Fruit fly (Drosophila melanogaster): ENCODE data around the gene Unc-76.
A peak's percentile ranks its signal among the peaks of the same experiment; 100 is the strongest.

Gene Unc-76

DNA sequence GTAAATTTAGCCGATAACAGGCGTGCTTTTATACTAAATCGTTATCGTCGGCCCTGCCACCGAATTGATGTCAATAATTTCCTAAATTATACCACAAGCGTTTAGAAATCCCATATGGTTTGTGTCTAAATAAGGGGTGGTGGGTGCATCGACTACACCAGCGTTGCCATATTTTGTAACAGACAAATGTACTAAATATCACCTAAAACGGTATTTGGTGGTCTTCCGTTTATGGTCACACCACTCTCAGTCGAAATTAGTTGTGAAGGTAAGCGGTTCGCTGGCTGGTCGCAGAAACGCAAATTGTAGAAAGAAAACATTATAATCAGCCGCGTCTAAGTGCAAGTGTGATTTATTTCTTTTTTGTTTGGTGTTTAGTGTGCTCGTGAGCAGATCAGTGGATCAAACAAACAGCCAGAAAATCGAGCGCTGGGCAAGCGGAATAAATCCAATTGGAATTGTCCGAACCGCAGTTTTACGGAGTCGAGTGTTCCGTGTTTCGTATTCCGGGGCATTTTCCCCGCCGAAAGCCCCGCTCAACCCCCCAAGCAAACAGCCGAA is at the start of gene Unc-76, which contains the start of gene CG16903 (continued):
- TF ChIP-seq Dll (GFP tag; IDR thresholded peaks at IDR 0.05; ENCODE audit: partially characterized antibody) (peak; percentile 40; the same call in 2 of the 4 replicates), nmo (GFP tag; optimal IDR thresholded peaks at IDR 0.05) (peak; percentile 70), bab2 (GFP tag; optimal IDR thresholded peaks at IDR 0.05) (peak; percentile 2), MTF-1 (GFP tag; optimal IDR thresholded peaks at IDR 0.05; ENCODE audit: borderline replicate concordance) (peak; percentile 59), Xrp1 (GFP tag; IDR thresholded peaks at IDR 0.05) (0 out of 2 replicates have a peak, but pooled peaks have one; percentile 15), CG18011 (GFP tag; optimal IDR thresholded peaks at IDR 0.05) (no peak), kah (GFP tag; optimal IDR thresholded peaks at IDR 0.05) (peak; percentile 52), D19B (GFP tag; optimal IDR thresholded peaks at IDR 0.05) (no peak), CG1233 (GFP tag; optimal IDR thresholded peaks at IDR 0.05) (peak; percentile 17), knrl (GFP tag; IDR thresholded peaks at IDR 0.05; ENCODE audit: partially characterized antibody) (peak; percentile 58; the same call in 1 of the 3 replicates), CG13296 (GFP tag; optimal IDR thresholded peaks at IDR 0.05) (peak; percentile 50), NK7.1 (GFP tag; optimal IDR thresholded peaks at IDR 0.05) (no peak), dpn (GFP tag; optimal IDR thresholded peaks at IDR 0.05) (peak; percentile 7 to 35), CG11247 (GFP tag; IDR thresholded peaks at IDR 0.05) (no peak), mirr (GFP tag; optimal IDR thresholded peaks at IDR 0.05) (peak; percentile 64), CG12071 (GFP tag; optimal IDR thresholded peaks at IDR 0.05) (peak; percentile 53), CG3995 (GFP tag; optimal IDR thresholded peaks at IDR 0.05) (peak; percentile 32), pum (GFP tag; optimal IDR thresholded peaks at IDR 0.05) (no peak), CG4424 (GFP tag; optimal IDR thresholded peaks at IDR 0.05) (no peak), CG9797 (GFP tag; optimal IDR thresholded peaks at IDR 0.05) (peak; percentile 100), bigmax (GFP tag; optimal IDR thresholded peaks at IDR 0.05) (peak; percentile 26), prd (optimal IDR thresholded peaks at IDR 0.05) (no peak), prd (GFP tag; IDR thresholded peaks at IDR 0.05) (no peak), CG8281 (tag; optimal IDR thresholded peaks at IDR 0.05) (no peak), CG10959 (GFP tag; IDR thresholded peaks at IDR 0.05) (no peak), esg (GFP tag; conservative IDR thresholded peaks at IDR 0.05) (no peak), Sox102F (GFP tag; optimal IDR thresholded peaks at IDR 0.05) (no peak), Dref (GFP tag; IDR thresholded peaks at IDR 0.05) (peak; percentile 79), pnt (GFP tag; optimal IDR thresholded peaks at IDR 0.05) (peak; percentile 0), mld (GFP tag; IDR thresholded peaks at IDR 0.05; ENCODE audit: partially characterized antibody) (no peak), Scr (GFP tag; IDR thresholded peaks at IDR 0.05; ENCODE audit: partially characterized antibody) (peak; percentile 39), eyg (GFP tag; optimal IDR thresholded peaks at IDR 0.05) (no peak), bowl (GFP tag; IDR thresholded peaks at IDR 0.05) (0 out of 2 replicates have a peak, but pooled peaks have one; percentile 39), lilli (GFP tag; optimal IDR thresholded peaks at IDR 0.05) (peak; percentile 41), tx (GFP tag; optimal IDR thresholded peaks at IDR 0.05) (no peak), her (GFP tag; optimal IDR thresholded peaks at IDR 0.05) (peak; percentile 58), CG13775 (GFP tag; optimal IDR thresholded peaks at IDR 0.05) (peak; percentile 52), CG16813 (GFP tag; IDR thresholded peaks at IDR 0.05; ENCODE audit: partially characterized antibody) (no peak), lmd (GFP tag; IDR thresholded peaks at IDR 0.05) (no peak), CG4854 (GFP tag; optimal IDR thresholded peaks at IDR 0.05) (peak; percentile 14), grau (tag; optimal IDR thresholded peaks at IDR 0.05) (peak; percentile 51), odd (GFP tag; optimal IDR thresholded peaks at IDR 0.05) (peak; percentile 56), sim (GFP tag; IDR thresholded peaks at IDR 0.05) (no peak), CG12744 (GFP tag; optimal IDR thresholded peaks at IDR 0.05) (peak; percentile 13), wek (GFP tag; optimal IDR thresholded peaks at IDR 0.05) (peak; percentile 60), Ssrp (tag; optimal IDR thresholded peaks at IDR 0.05) (no peak), fd64A (GFP tag; optimal IDR thresholded peaks at IDR 0.05) (peak; percentile 31), Elba2 (GFP tag; optimal IDR thresholded peaks at IDR 0.05) (peak; percentile 36), CG30431 (GFP tag; optimal IDR thresholded peaks at IDR 0.05) (no peak), Stat92E (GFP tag; optimal IDR thresholded peaks at IDR 0.05) (peak in 1 of 3 experiments; percentile 87)
